Worm (Caenorhabditis elegans): ENCODE data around the gene F26G1.1.

The F26G1.1 gene

DNA sequence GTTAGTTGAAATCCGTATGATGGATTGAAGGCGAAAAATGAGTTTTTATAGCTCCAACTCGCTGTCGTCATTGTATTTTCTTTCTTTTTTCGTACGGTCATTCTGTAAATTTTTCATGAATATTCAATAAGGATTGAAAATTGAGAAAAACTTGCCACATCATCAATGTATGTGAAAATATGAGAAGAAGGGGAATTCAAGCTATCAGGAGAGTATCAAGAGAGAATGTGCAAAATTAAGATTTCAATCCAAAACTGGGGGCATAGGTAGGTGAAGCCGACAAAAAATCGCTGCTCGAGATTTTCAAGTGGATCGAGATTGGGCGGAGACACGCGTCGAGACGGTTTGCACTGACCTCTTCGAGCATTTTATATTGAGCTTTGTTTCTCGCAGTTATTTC, 7.0 kb upstream of the F26G1.1 start, which contains the start of gene nep-12:
TSS of gene nep-12 (minus strand) at position 101 of the 400 bp plus-strand sequence.
- no peak for TF ChIP-seq pes-1 (GFP tag; IDR thresholded peaks at IDR 0.05)
- TF ChIP-seq scrt-1 (GFP tag; IDR thresholded peaks at IDR 0.05) = no peak
- TF ChIP-seq B0310.2 (tag; optimal IDR thresholded peaks at IDR 0.05) = no peak
- TF ChIP-seq tbx-11 (GFP tag; IDR thresholded peaks at IDR 0.05) = no peak
- no peak for TF ChIP-seq aly-1 (tag; optimal IDR thresholded peaks at IDR 0.05)
- TF ChIP-seq ceh-36 (tag; optimal IDR thresholded peaks at IDR 0.05) = no peak
- TF ChIP-seq tra-4 (tag; optimal IDR thresholded peaks at IDR 0.05) = no peak
- TF ChIP-seq ceh-13 (GFP tag; optimal IDR thresholded peaks at IDR 0.05) = no peak
- no peak for TF ChIP-seq ets-7 (tag; optimal IDR thresholded peaks at IDR 0.05)
- no peak for TF ChIP-seq F13C5.2 (tag; optimal IDR thresholded peaks at IDR 0.05)
- no peak for TF ChIP-seq ama-1 (optimal IDR thresholded peaks at IDR 0.05)
- TF ChIP-seq hmbx-1 (tag; optimal IDR thresholded peaks at IDR 0.05) = no peak
- TF ChIP-seq flt-1 (GFP tag; IDR thresholded peaks at IDR 0.05) = no peak
- TF ChIP-seq sea-1 (GFP tag; conservative IDR thresholded peaks at IDR 0.05) = no peak
- no peak for TF ChIP-seq hmg-4 (GFP tag; optimal IDR thresholded peaks at IDR 0.05)
- TF ChIP-seq hnd-1 (tag; optimal IDR thresholded peaks at IDR 0.05) = no peak
- TF ChIP-seq tbx-37 (GFP tag; conservative IDR thresholded peaks at IDR 0.05) = no peak

ce11 chrII:4786181-4786580, 5.2 kb upstream of the F26G1.1 start, which contains the start of gene msp-3:
Gene msp-3, minus strand, starts transcription at chrII:4786281.
- TF ChIP-seq hmg-4 (GFP tag; optimal IDR thresholded peaks at IDR 0.05) (no peak), scrt-1 (GFP tag; IDR thresholded peaks at IDR 0.05) (no peak), ceh-36 (tag; optimal IDR thresholded peaks at IDR 0.05) (no peak), hnd-1 (tag; optimal IDR thresholded peaks at IDR 0.05) (no peak), tbx-11 (GFP tag; IDR thresholded peaks at IDR 0.05) (no peak), pes-1 (GFP tag; IDR thresholded peaks at IDR 0.05) (no peak), tra-4 (tag; optimal IDR thresholded peaks at IDR 0.05) (no peak), aly-1 (tag; optimal IDR thresholded peaks at IDR 0.05) (no peak), tbx-37 (GFP tag; conservative IDR thresholded peaks at IDR 0.05) (no peak), ceh-13 (GFP tag; optimal IDR thresholded peaks at IDR 0.05) (no peak), B0310.2 (tag; optimal IDR thresholded peaks at IDR 0.05) (no peak), hmbx-1 (tag; optimal IDR thresholded peaks at IDR 0.05) (no peak)

- TF ChIP-seq ets-7 (tag; optimal IDR thresholded peaks at IDR 0.05) = no peak
- no peak for TF ChIP-seq hmbx-1 (tag; optimal IDR thresholded peaks at IDR 0.05)
- TF ChIP-seq hnd-1 (tag; optimal IDR thresholded peaks at IDR 0.05) = no peak
Measured at ce11 chrII:4789835-4790343, 1.5 kb upstream of the F26G1.1 start, which contains the start of gene F26G1.15. Gene F26G1.15, plus strand, starts transcription at chrII:4790293.

ce11 chrII:4790687-4791086, 731 bp upstream of the F26G1.1 start:
- TF ChIP-seq hmg-4 (GFP tag; optimal IDR thresholded peaks at IDR 0.05) = no peak
- TF ChIP-seq tbx-11 (GFP tag; IDR thresholded peaks at IDR 0.05) = no peak

ce11 chrII:4793320-4793719, 1.9 kb downstream of the F26G1.1 start:
- TF ChIP-seq scrt-1 (GFP tag; IDR thresholded peaks at IDR 0.05) (no peak), hmbx-1 (tag; optimal IDR thresholded peaks at IDR 0.05) (no peak), tra-4 (tag; optimal IDR thresholded peaks at IDR 0.05) (no peak), ama-1 (optimal IDR thresholded peaks at IDR 0.05) (no peak), hnd-1 (tag; optimal IDR thresholded peaks at IDR 0.05) (no peak), hmg-4 (GFP tag; optimal IDR thresholded peaks at IDR 0.05) (no peak), tbx-11 (GFP tag; IDR thresholded peaks at IDR 0.05) (no peak), ceh-36 (tag; optimal IDR thresholded peaks at IDR 0.05) (no peak), ceh-13 (GFP tag; optimal IDR thresholded peaks at IDR 0.05) (no peak), sea-1 (GFP tag; conservative IDR thresholded peaks at IDR 0.05) (no peak), tbx-37 (GFP tag; conservative IDR thresholded peaks at IDR 0.05) (no peak), flt-1 (GFP tag; IDR thresholded peaks at IDR 0.05) (no peak), B0310.2 (tag; optimal IDR thresholded peaks at IDR 0.05) (no peak), aly-1 (tag; optimal IDR thresholded peaks at IDR 0.05) (no peak), pes-1 (GFP tag; IDR thresholded peaks at IDR 0.05) (no peak), F13C5.2 (tag; optimal IDR thresholded peaks at IDR 0.05) (no peak), ets-7 (tag; optimal IDR thresholded peaks at IDR 0.05) (no peak)

- TF ChIP-seq ama-1 (optimal IDR thresholded peaks at IDR 0.05) (no peak), hmbx-1 (tag; optimal IDR thresholded peaks at IDR 0.05) (no peak), tra-4 (tag; optimal IDR thresholded peaks at IDR 0.05) (no peak), sea-1 (GFP tag; conservative IDR thresholded peaks at IDR 0.05) (no peak), ceh-36 (tag; optimal IDR thresholded peaks at IDR 0.05) (no peak), scrt-1 (GFP tag; IDR thresholded peaks at IDR 0.05) (no peak), pes-1 (GFP tag; IDR thresholded peaks at IDR 0.05) (no peak), ceh-13 (GFP tag; optimal IDR thresholded peaks at IDR 0.05) (no peak), ets-7 (tag; optimal IDR thresholded peaks at IDR 0.05) (no peak), B0310.2 (tag; optimal IDR thresholded peaks at IDR 0.05) (no peak), tbx-37 (GFP tag; conservative IDR thresholded peaks at IDR 0.05) (no peak)
Measured at ce11 chrII:4795461-4795860, 4.0 kb downstream of the F26G1.1 start, which contains the start of gene C33F10.4. Gene C33F10.4, plus strand, starts transcription at chrII:4795761.

ce11 chrII:4797071-4797470, 5.7 kb downstream of the F26G1.1 start, which contains the start of gene C33F10.14:
Gene C33F10.14, plus strand, starts transcription at chrII:4797371.
- TF ChIP-seq ceh-13 (GFP tag; optimal IDR thresholded peaks at IDR 0.05) (no peak), sea-1 (GFP tag; conservative IDR thresholded peaks at IDR 0.05) (no peak), scrt-1 (GFP tag; IDR thresholded peaks at IDR 0.05) (no peak), hnd-1 (tag; optimal IDR thresholded peaks at IDR 0.05) (no peak), ceh-36 (tag; optimal IDR thresholded peaks at IDR 0.05) (no peak), ama-1 (optimal IDR thresholded peaks at IDR 0.05) (no peak), pes-1 (GFP tag; IDR thresholded peaks at IDR 0.05) (no peak), flt-1 (GFP tag; IDR thresholded peaks at IDR 0.05) (no peak), B0310.2 (tag; optimal IDR thresholded peaks at IDR 0.05) (no peak), hmbx-1 (tag; optimal IDR thresholded peaks at IDR 0.05) (no peak), F13C5.2 (tag; optimal IDR thresholded peaks at IDR 0.05) (no peak)

ce11 chrII:4800524-4800923, 9.1 kb downstream of the F26G1.1 start:
- no peak for TF ChIP-seq flt-1 (GFP tag; IDR thresholded peaks at IDR 0.05)
- no peak for TF ChIP-seq F13C5.2 (tag; optimal IDR thresholded peaks at IDR 0.05)
- TF ChIP-seq B0310.2 (tag; optimal IDR thresholded peaks at IDR 0.05) = no peak
- TF ChIP-seq pes-1 (GFP tag; IDR thresholded peaks at IDR 0.05) = no peak
- no peak for TF ChIP-seq tbx-11 (GFP tag; IDR thresholded peaks at IDR 0.05)
